Fruit fly (Drosophila melanogaster): ENCODE measurements around the gene Ziz.

The Ziz gene

dm6 chr2L:7424907-7425689, 71.0 kb downstream of the Ziz start (continued):
- peak; percentile 87 for TF ChIP-seq CG18599 (GFP tag; optimal IDR thresholded peaks at IDR 0.05)
- no peak for TF ChIP-seq phol (tag; optimal IDR thresholded peaks at IDR 0.05)
- TF ChIP-seq CG10565 (GFP tag; optimal IDR thresholded peaks at IDR 0.05) = no peak
- peak; percentile 88 for TF ChIP-seq CG11456 (GFP tag; IDR thresholded peaks at IDR 0.05)
- TF ChIP-seq CG13624 (GFP tag; optimal IDR thresholded peaks at IDR 0.05) = peak; percentile 83
- TF ChIP-seq BEAF-32 (GFP tag; optimal IDR thresholded peaks at IDR 0.05) = no peak
- TF ChIP-seq so (GFP tag; IDR thresholded peaks at IDR 0.05) = peak; percentile 43; the same call in 1 of the 3 replicates
- TF ChIP-seq lov (optimal IDR thresholded peaks at IDR 0.05) = no peak
- no peak for TF ChIP-seq lov (GFP tag; IDR thresholded peaks at IDR 0.05)
- TF ChIP-seq stc (GFP tag; IDR thresholded peaks at IDR 0.05) = peak; percentile 22; the same call in 1 of the 2 replicates
- peak; percentile 37; the same call in 1 of the 2 replicates for TF ChIP-seq H2.0 (GFP tag; IDR thresholded peaks at IDR 0.05)
- TF ChIP-seq Spps (tag; optimal IDR thresholded peaks at IDR 0.05) = no peak
- peak; percentile 51 for TF ChIP-seq fd3F (GFP tag; optimal IDR thresholded peaks at IDR 0.05)
- peak; percentile 54 for TF ChIP-seq CoRest (tag; optimal IDR thresholded peaks at IDR 0.05)
- TF ChIP-seq CG12071 (GFP tag; optimal IDR thresholded peaks at IDR 0.05) = peak; percentile 19
- TF ChIP-seq Lhr (GFP tag; optimal IDR thresholded peaks at IDR 0.05) = no peak
- peak; percentile 76 for TF ChIP-seq luna (GFP tag; optimal IDR thresholded peaks at IDR 0.05)
- no peak for TF ChIP-seq HLHmδ (GFP tag; optimal IDR thresholded peaks at IDR 0.05)
- peak; percentile 96 for TF ChIP-seq CG2120 (GFP tag; optimal IDR thresholded peaks at IDR 0.05)
- no peak for TF ChIP-seq CG9797 (GFP tag; optimal IDR thresholded peaks at IDR 0.05)
- TF ChIP-seq Atf3 (GFP tag; optimal IDR thresholded peaks at IDR 0.05) = peak; percentile 28
- TF ChIP-seq CG2202 (tag; optimal IDR thresholded peaks at IDR 0.05) = no peak
- peak; percentile 37 for TF ChIP-seq Abd-B (GFP tag; optimal IDR thresholded peaks at IDR 0.05)
- TF ChIP-seq da (GFP tag; optimal IDR thresholded peaks at IDR 0.05) = no peak
- no peak for TF ChIP-seq CG6254 (GFP tag; optimal IDR thresholded peaks at IDR 0.05)
- TF ChIP-seq CG4707 (GFP tag; optimal IDR thresholded peaks at IDR 0.05) = no peak
- TF ChIP-seq abd-A (tag; optimal IDR thresholded peaks at IDR 0.05) = no peak
- peak; percentile 60 for TF ChIP-seq chm (GFP tag; IDR thresholded peaks at IDR 0.05)
- TF ChIP-seq tx (GFP tag; optimal IDR thresholded peaks at IDR 0.05) = peak; percentile 65
- no peak for TF ChIP-seq en (GFP tag; optimal IDR thresholded peaks at IDR 0.05)
- no peak for TF ChIP-seq tap (tag; optimal IDR thresholded peaks at IDR 0.05)
- TF ChIP-seq CG11723 (GFP tag; optimal IDR thresholded peaks at IDR 0.05) = no peak
- no peak for TF ChIP-seq Vsx1 (GFP tag; optimal IDR thresholded peaks at IDR 0.05)
- no peak for TF ChIP-seq gsb-n (tag; optimal IDR thresholded peaks at IDR 0.05)
- no peak for TF ChIP-seq cad (GFP tag; optimal IDR thresholded peaks at IDR 0.05)
- TF ChIP-seq ab (GFP tag; optimal IDR thresholded peaks at IDR 0.05) = peak; percentile 32
- TF ChIP-seq CG18262 (tag; optimal IDR thresholded peaks at IDR 0.05) = no peak
- peak; percentile 56 for TF ChIP-seq BtbVII (GFP tag; optimal IDR thresholded peaks at IDR 0.05)
- TF ChIP-seq CG9876 (GFP tag; optimal IDR thresholded peaks at IDR 0.05) = peak; percentile 52
- TF ChIP-seq PHDP (tag; optimal IDR thresholded peaks at IDR 0.05) = peak; percentile 54
- no peak for TF ChIP-seq CG2199 (GFP tag; IDR thresholded peaks at IDR 0.05)
- peak; percentile 51 for TF ChIP-seq CG18619 (GFP tag; optimal IDR thresholded peaks at IDR 0.05)
- TF ChIP-seq CG13287 (GFP tag; IDR thresholded peaks at IDR 0.05; ENCODE audit: partially characterized antibody) = no peak
- no peak for TF ChIP-seq CG6765 (GFP tag; optimal IDR thresholded peaks at IDR 0.05)
- TF ChIP-seq Fer1 (GFP tag; optimal IDR thresholded peaks at IDR 0.05) = peak; percentile 30
- TF ChIP-seq psq (GFP tag; optimal IDR thresholded peaks at IDR 0.05) = peak; percentile 17
- peak; percentile 15 for TF ChIP-seq pnt (GFP tag; optimal IDR thresholded peaks at IDR 0.05)
- TF ChIP-seq CG7372 (GFP tag; IDR thresholded peaks at IDR 0.05) = 0 out of 2 replicates have a peak, but pooled peaks have one; percentile 42
- no peak for TF ChIP-seq CG1529 (GFP tag; optimal IDR thresholded peaks at IDR 0.05)

Data from whole organism, embryonic.